Worm (Caenorhabditis elegans) whole organism, late embryonic: ENCODE results near the gene C17G10.1.

Experiments used
- K02D7.2 ChIP-seq: sonication (generic microtip); optimal IDR thresholded peaks from 2 replicates; lab custom pipeline; 2017; ENCODE audit warnings: mild to moderate bottlenecking, missing genetic modification characterization, missing compliant biosample characterization
- T23F11.4 ChIP-seq: fragments of 200-800 bp; sonication (Bioruptor generic); optimal IDR thresholded peaks from 2 replicates; lab custom pipeline; 2018; ENCODE audit warnings: mild to moderate bottlenecking, missing genetic modification characterization, missing compliant biosample characterization
- Y22D7AL.16 ChIP-seq: sonication (generic microtip); optimal IDR thresholded peaks from 2 replicates; lab custom pipeline; 2016; ENCODE audit warnings: missing genetic modification characterization, missing compliant biosample characterization
- ama-1 ChIP-seq: fragments of 150-350 bp; optimal IDR thresholded peaks from 2 replicates; lab custom pipeline; 2014
- ceh-18 ChIP-seq: sonication (generic microtip); optimal IDR thresholded peaks from 2 replicates; lab custom pipeline; 2016; ENCODE audit warnings: missing genetic modification characterization, missing compliant biosample characterization
- ceh-30 ChIP-seq: fragments of 150-350 bp; optimal IDR thresholded peaks from 2 replicates; lab custom pipeline; 2014; ENCODE audit warnings: missing biosample characterization, missing genetic modification characterization
- elt-4 ChIP-seq: sonication (generic microtip); optimal IDR thresholded peaks from 2 replicates; lab custom pipeline; 2016; ENCODE audit warnings: missing genetic modification characterization, missing compliant biosample characterization
- fkh-10 ChIP-seq: fragments of 150-350 bp; optimal IDR thresholded peaks from 2 replicates; lab custom pipeline; 2014; ENCODE audit warnings: missing biosample characterization, missing genetic modification reagents, missing genetic modification characterization
- tbx-2 ChIP-seq: sonication (generic microtip); optimal IDR thresholded peaks from 2 replicates; lab custom pipeline; 2016; ENCODE audit warnings: missing genetic modification characterization, missing compliant biosample characterization

DNA sequence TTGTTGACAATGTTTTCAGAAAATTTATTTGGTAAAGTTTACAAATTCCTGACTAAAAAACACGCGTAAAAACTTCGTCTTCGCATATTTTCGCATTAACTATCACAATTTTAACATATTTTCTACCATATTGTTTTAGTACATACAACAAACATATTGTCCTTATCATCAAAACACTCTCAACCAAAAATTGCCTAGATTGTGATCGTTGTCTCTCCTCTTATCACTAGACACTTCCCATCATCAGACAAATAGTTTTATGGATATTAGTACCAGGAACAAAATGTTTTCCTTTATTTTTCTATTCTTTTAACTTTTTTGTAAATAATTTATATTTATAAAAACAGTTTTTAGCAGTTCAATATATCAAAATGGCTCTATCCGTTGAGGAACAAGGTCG lies 35.0 kb upstream of the C17G10.1 start, which contains the start of gene C17C3.3:
- TF ChIP-seq Y22D7AL.16 (tag; lab: Kevin White, UChicago) (no peak), fkh-10 (GFP tag; lab: Kevin White, UChicago) (no peak), K02D7.2 (tag; lab: Kevin White, UChicago) (no peak), tbx-2 (tag; lab: Kevin White, UChicago) (no peak), ama-1 (no peak), elt-4 (tag; lab: Kevin White, UChicago) (no peak), ceh-30 (tag; lab: Kevin White, UChicago) (no peak), ceh-18 (tag; lab: Kevin White, UChicago) (no peak), T23F11.4 (no peak)
